Worm (Caenorhabditis elegans) whole organism, L1 larva: ENCODE results near the gene cdc-48.1.

Experiments
- C16A3.4 ChIP-seq: fragments of 150-350 bp; optimal IDR thresholded peaks from 2 replicates; lab custom pipeline; 2014; ENCODE audit warnings: missing biosample characterization, missing genetic modification characterization
- Y116A8C.19 ChIP-seq: sonication (generic microtip); optimal IDR thresholded peaks from 2 replicates; lab custom pipeline; 2016; ENCODE audit warnings: missing compliant biosample characterization, missing genetic modification characterization, borderline replicate concordance
- aha-1 ChIP-seq: fragments of 150-350 bp; optimal IDR thresholded peaks from 2 replicates; lab custom pipeline; 2014; ENCODE audit warnings: missing biosample characterization, missing genetic modification characterization
- alr-1 ChIP-seq: fragments of 200-800 bp; sonication (Bioruptor generic); optimal IDR thresholded peaks from 2 replicates; lab custom pipeline; 2018; ENCODE audit warnings: borderline replicate concordance, mild to moderate bottlenecking, missing genetic modification characterization, missing compliant biosample characterization
- ama-1 ChIP-seq: fragments of 150-350 bp; optimal IDR thresholded peaks from 2 replicates; lab custom pipeline; 2014
- ceh-8 ChIP-seq: fragments of 200-800 bp; sonication (Bioruptor generic); optimal IDR thresholded peaks from 2 replicates; lab custom pipeline; 2018; ENCODE audit warnings: mild to moderate bottlenecking, missing genetic modification characterization, moderate library complexity, missing compliant biosample characterization
- ceh-82 ChIP-seq, 3 experiments: fragments of 150-350 bp in 1 of 3; sonication (generic microtip) in 2 of 3; optimal IDR thresholded peaks; 2 replicates each; lab custom pipeline; 2014 to 2017; ENCODE audit warnings: missing biosample characterization in 3 of 3, missing genetic modification characterization in 3 of 3
- ceh-88 ChIP-seq: fragments of 200-800 bp; sonication (Bioruptor generic); IDR thresholded peaks from 2 replicates; pipeline ENCODE4 v1.3.6; 2022; ENCODE audit warnings: missing genetic modification characterization, missing compliant biosample characterization
- ceh-90 ChIP-seq: sonication (generic microtip); optimal IDR thresholded peaks from 2 replicates; lab custom pipeline; 2016; ENCODE audit warnings: missing genetic modification characterization, missing compliant biosample characterization
- ces-1 ChIP-seq: fragments of 150-350 bp; optimal IDR thresholded peaks from 2 replicates; lab custom pipeline; 2014; ENCODE audit warnings: missing biosample characterization, missing genetic modification reagents, missing genetic modification characterization
- dpl-1 ChIP-seq, 3 experiments: fragments of 150-350 bp in 2 of 3; sonication (generic microtip) in 1 of 3; optimal IDR thresholded peaks; 2 replicates each; lab custom pipeline; 2014 to 2017; ENCODE audit warnings: missing biosample characterization in 3 of 3, missing genetic modification characterization in 3 of 3, missing genetic modification reagents in 3 of 3
- dsc-1 ChIP-seq: sonication (generic microtip); optimal IDR thresholded peaks from 2 replicates; lab custom pipeline; 2016; ENCODE audit warnings: mild to moderate bottlenecking, missing genetic modification characterization, missing compliant biosample characterization
- egl-13 ChIP-seq: sonication (generic microtip); optimal IDR thresholded peaks from 2 replicates; lab custom pipeline; 2016; ENCODE audit warnings: missing genotype, missing genetic modification reagents, missing genetic modification characterization, missing compliant biosample characterization
- egl-27 ChIP-seq, 2 experiments: fragments of 150-350 bp in 1 of 2; sonication (generic microtip); optimal IDR thresholded peaks; 3 replicates each; lab custom pipeline; 2017 to 2018; ENCODE audit warnings: missing biosample characterization in 2 of 2, missing genetic modification characterization in 2 of 2, missing genetic modification reagents in 2 of 2
- ets-5 ChIP-seq: fragments of 200-800 bp; sonication (Bioruptor generic); IDR thresholded peaks from 2 replicates; pipeline ENCODE4 v1.3.6; 2022; ENCODE audit warnings: missing genetic modification characterization, missing compliant biosample characterization
- fkh-10 ChIP-seq: sonication (generic microtip); optimal IDR thresholded peaks from 2 replicates; lab custom pipeline; 2017; ENCODE audit warnings: missing biosample characterization, missing genetic modification reagents, missing genetic modification characterization
- hlh-17 ChIP-seq: fragments of 200-800 bp; sonication (Bioruptor generic); optimal IDR thresholded peaks from 2 replicates; lab custom pipeline; 2018; ENCODE audit warnings: missing genetic modification characterization, mild to moderate bottlenecking, missing compliant biosample characterization, moderate library complexity, borderline replicate concordance
- hlh-4 ChIP-seq: sonication (generic microtip); optimal IDR thresholded peaks from 2 replicates; lab custom pipeline; 2016; ENCODE audit warnings: mild to moderate bottlenecking, missing genetic modification characterization, missing compliant biosample characterization
- lin-13 ChIP-seq: fragments of 150-350 bp; optimal IDR thresholded peaks from 2 replicates; lab custom pipeline; 2014; ENCODE audit warnings: missing biosample characterization, missing genetic modification reagents, missing genetic modification characterization
- lin-14 ChIP-seq: fragments of 200-800 bp; sonication (Bioruptor generic); optimal IDR thresholded peaks from 2 replicates; lab custom pipeline; 2018; ENCODE audit warnings: mild to moderate bottlenecking, missing genetic modification characterization, moderate library complexity, missing compliant biosample characterization
- lin-15B ChIP-seq: fragments of 150-350 bp; sonication (generic microtip); optimal IDR thresholded peaks from 3 replicates; lab custom pipeline; 2014; ENCODE audit warnings: missing biosample characterization, missing genetic modification characterization
- lin-35 ChIP-seq, 2 experiments: fragments of 150-350 bp; optimal IDR thresholded peaks; 2 replicates each; lab custom pipeline; 2014; ENCODE audit warnings: missing biosample characterization in 2 of 2, missing genetic modification characterization in 2 of 2, missing genetic modification reagents in 2 of 2
- lir-3 ChIP-seq: sonication (generic microtip); optimal IDR thresholded peaks from 2 replicates; lab custom pipeline; 2016; ENCODE audit warnings: mild to moderate bottlenecking, missing genetic modification characterization, moderate library complexity, missing compliant biosample characterization; ENCODE audit not compliant: poor library complexity
- lsy-2 ChIP-seq, 2 experiments: fragments of 150-350 bp; optimal IDR thresholded peaks; 2 replicates each; lab custom pipeline; 2014; ENCODE audit warnings: missing biosample characterization in 2 of 2, missing genetic modification characterization in 2 of 2
- mab-9 ChIP-seq: fragments of 200-800 bp; sonication (Bioruptor generic); IDR thresholded peaks from 2 replicates; pipeline ENCODE4 v1.3.6; 2022; ENCODE audit warnings: missing genetic modification reagents, missing genetic modification characterization, missing compliant biosample characterization
- mdl-1 ChIP-seq, 2 experiments: fragments of 150-350 bp; optimal IDR thresholded peaks; 2 replicates each; lab custom pipeline; 2014 to 2017; ENCODE audit warnings: missing biosample characterization in 2 of 2, missing genetic modification characterization in 2 of 2, inconsistent platforms in 1 of 2
- mef-2 ChIP-seq: fragments of 150-350 bp; optimal IDR thresholded peaks from 2 replicates; lab custom pipeline; 2014; ENCODE audit warnings: missing biosample characterization, missing genetic modification characterization
- mep-1 ChIP-seq: fragments of 150-350 bp; optimal IDR thresholded peaks from 2 replicates; lab custom pipeline; 2014; ENCODE audit warnings: missing biosample characterization, missing genetic modification characterization
- nhr-12 ChIP-seq: sonication (generic microtip); optimal IDR thresholded peaks from 2 replicates; lab custom pipeline; 2017; ENCODE audit warnings: missing biosample characterization, missing genetic modification characterization
- nhr-19 ChIP-seq: fragments of 200-800 bp; sonication (Bioruptor generic); conservative IDR thresholded peaks from 2 replicates; pipeline ENCODE4 v1.3.6; 2022; ENCODE audit warnings: missing genetic modification characterization, missing compliant biosample characterization
- nhr-20 ChIP-seq: sonication (generic microtip); optimal IDR thresholded peaks from 2 replicates; lab custom pipeline; 2016; ENCODE audit warnings: mild to moderate bottlenecking, missing genetic modification characterization, missing compliant biosample characterization
- nhr-237 ChIP-seq: fragments of 150-350 bp; optimal IDR thresholded peaks from 2 replicates; lab custom pipeline; 2014; ENCODE audit warnings: missing biosample characterization, missing genetic modification characterization
- nhr-28 ChIP-seq: fragments of 150-350 bp; optimal IDR thresholded peaks from 2 replicates; lab custom pipeline; 2014; ENCODE audit warnings: missing biosample characterization, missing genetic modification characterization
- nhr-84 ChIP-seq: sonication (generic microtip); optimal IDR thresholded peaks from 2 replicates; lab custom pipeline; 2017; ENCODE audit warnings: missing biosample characterization, missing genetic modification characterization
- nhr-85 ChIP-seq: sonication (generic microtip); peaks from one replicate; lab custom pipeline; 2016; ENCODE audit warnings: missing genetic modification characterization, inconsistent platforms, missing compliant biosample characterization
- pag-3 ChIP-seq: sonication (generic microtip); optimal IDR thresholded peaks from 2 replicates; lab custom pipeline; 2017; ENCODE audit warnings: missing genetic modification characterization, mild to moderate bottlenecking, missing compliant biosample characterization, antibody characterized with exemption, borderline replicate concordance; ENCODE audit not compliant: insufficient read depth
- pax-3 ChIP-seq: fragments of 200-800 bp; sonication (Bioruptor generic); optimal IDR thresholded peaks from 2 replicates; lab custom pipeline; 2018; ENCODE audit warnings: mild to moderate bottlenecking, missing genetic modification characterization, moderate library complexity, missing compliant biosample characterization
- rnt-1 ChIP-seq: sonication (generic microtip); optimal IDR thresholded peaks from 2 replicates; lab custom pipeline; 2016; ENCODE audit warnings: mild to moderate bottlenecking, missing genetic modification characterization, moderate library complexity, missing compliant biosample characterization
- skn-1 ChIP-seq: fragments of 150-350 bp; optimal IDR thresholded peaks from 2 replicates; lab custom pipeline; 2014; ENCODE audit warnings: missing biosample characterization, missing genetic modification characterization
- snu-23 ChIP-seq: sonication (generic microtip); optimal IDR thresholded peaks from 2 replicates; lab custom pipeline; 2016; ENCODE audit warnings: missing genetic modification characterization, missing compliant biosample characterization
- sox-4 ChIP-seq: sonication (generic microtip); optimal IDR thresholded peaks from 2 replicates; lab custom pipeline; 2016; ENCODE audit warnings: missing genetic modification characterization, missing compliant biosample characterization
- sup-37 ChIP-seq: fragments of 200-800 bp; sonication (Bioruptor generic); optimal IDR thresholded peaks from 2 replicates; lab custom pipeline; 2018; ENCODE audit warnings: mild to moderate bottlenecking, missing genetic modification characterization, missing compliant biosample characterization
- unc-130 ChIP-seq: fragments of 150-350 bp; optimal IDR thresholded peaks from 2 replicates; lab custom pipeline; 2017; ENCODE audit warnings: missing biosample characterization, missing genetic modification characterization, inconsistent platforms
- unc-30 ChIP-seq: sonication (generic microtip); optimal IDR thresholded peaks from 2 replicates; lab custom pipeline; 2017; ENCODE audit warnings: missing biosample characterization, missing genetic modification characterization
- unc-86 ChIP-seq: sonication (generic microtip); optimal IDR thresholded peaks from 2 replicates; lab custom pipeline; 2016; ENCODE audit warnings: missing genetic modification characterization, missing compliant biosample characterization
- xbp-1 ChIP-seq: sonication (generic microtip); optimal IDR thresholded peaks from 2 replicates; lab custom pipeline; 2016; ENCODE audit warnings: missing genetic modification characterization, missing compliant biosample characterization
- zip-4 ChIP-seq: fragments of 200-800 bp; sonication (Bioruptor generic); optimal IDR thresholded peaks from 2 replicates; lab custom pipeline; 2018; ENCODE audit warnings: mild to moderate bottlenecking, missing genetic modification characterization, moderate library complexity, missing compliant biosample characterization
- ztf-11 ChIP-seq, 2 experiments: sonication (generic microtip); optimal IDR thresholded peaks; 2 replicates each; lab custom pipeline; 2016 to 2017; ENCODE audit warnings: missing genetic modification characterization in 2 of 2, missing biosample characterization in 1 of 2, missing compliant biosample characterization in 1 of 2
- ztf-4 ChIP-seq: fragments of 150-350 bp; optimal IDR thresholded peaks from 2 replicates; lab custom pipeline; 2014; ENCODE audit warnings: missing biosample characterization, missing genetic modification characterization

cdc-48.1 gene

DNA sequence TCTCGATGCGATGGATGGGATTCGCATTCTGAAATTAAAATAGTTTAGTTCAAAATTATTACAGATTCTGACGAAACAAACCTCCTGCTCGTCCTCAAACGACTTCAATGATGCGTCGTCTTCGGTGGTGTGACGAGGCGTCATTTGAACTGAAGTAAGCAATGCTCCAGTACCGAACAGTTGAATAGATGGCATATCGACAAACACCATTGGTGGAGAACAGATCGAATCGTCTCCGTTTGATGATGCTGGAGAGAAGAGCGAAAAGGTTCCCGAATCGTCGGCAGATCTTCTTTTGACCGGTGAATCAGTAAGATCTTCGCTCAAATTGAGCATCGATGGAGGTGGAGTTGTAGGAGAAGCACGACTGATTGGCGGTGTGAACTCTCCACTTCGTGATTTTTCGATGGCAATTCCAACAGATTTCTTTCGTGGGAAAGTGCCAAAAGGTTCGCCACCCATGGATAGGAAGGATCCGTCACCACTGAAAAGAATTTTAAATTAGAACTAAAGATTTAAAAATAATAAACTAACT, 18.8 kb downstream of the cdc-48.1 start:
- TF ChIP-seq skn-1 (tag; lab: Kevin White, UChicago) (no peak), ama-1 (lab: Kevin White, UChicago) (peak; percentile 7), nhr-85 (tag; lab: Kevin White, UChicago) (peak; percentile 33)

DNA sequence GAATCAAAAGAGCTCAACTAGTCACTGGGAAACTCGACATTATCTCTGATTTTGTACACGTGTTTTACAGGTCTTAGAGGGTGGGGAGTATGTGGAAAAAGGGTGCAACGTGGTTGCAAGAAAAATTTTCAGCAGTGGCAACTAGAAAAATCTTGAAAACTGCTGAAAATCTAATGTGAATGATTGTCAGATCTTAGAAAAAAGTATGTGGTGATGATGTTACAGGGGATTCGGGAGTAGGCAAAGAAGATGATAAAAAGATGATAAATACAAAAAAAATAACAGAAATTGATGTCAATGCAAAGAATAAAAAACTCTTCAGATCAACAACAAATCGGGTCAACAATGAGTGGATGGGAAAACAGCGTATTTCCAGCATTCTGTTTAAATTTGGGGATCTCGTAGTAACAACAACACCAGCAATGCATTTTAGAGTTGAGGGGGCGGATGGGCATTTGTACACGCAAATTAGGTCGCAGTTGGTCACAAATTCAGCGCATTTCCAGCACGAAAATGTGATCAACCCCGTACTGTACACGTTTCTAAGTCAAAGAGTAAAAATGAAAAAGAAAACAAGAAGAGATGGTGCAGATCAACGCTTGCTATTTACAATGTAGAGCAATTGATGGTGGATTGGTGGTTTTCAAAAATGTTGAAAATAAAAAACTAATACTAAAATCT, 19.6 kb downstream of the cdc-48.1 start:
- peak in 1 of 2 experiments; percentile 33 for TF ChIP-seq lin-35 (GFP tag; optimal IDR thresholded peaks at IDR 0.05; lab: Kevin White, UChicago)
- TF ChIP-seq unc-130, result no peak
- no peak for TF ChIP-seq unc-86 (tag; lab: Kevin White, UChicago)
- TF ChIP-seq rnt-1 (tag; lab: Kevin White, UChicago), result no peak
- no peak for TF ChIP-seq lsy-2 (tag; optimal IDR thresholded peaks at IDR 0.05; lab: Kevin White, UChicago)
- no peak for TF ChIP-seq ceh-82 (tag; optimal IDR thresholded peaks at IDR 0.05; lab: Kevin White, UChicago)
- no peak for TF ChIP-seq dsc-1 (tag; lab: Kevin White, UChicago)
- TF ChIP-seq ama-1 (lab: Kevin White, UChicago), result peak; percentile 78
- TF ChIP-seq ceh-88 (GFP tag; lab: Robert Waterston, UW), result no peak
- no peak for TF ChIP-seq hlh-17
- TF ChIP-seq nhr-19 (GFP tag; lab: Robert Waterston, UW), result no peak
- no peak for TF ChIP-seq lin-15B
- TF ChIP-seq alr-1 (tag; lab: Kevin White, UChicago), result no peak
- TF ChIP-seq lin-14, result peak; percentile 3
- no peak for TF ChIP-seq mef-2 (tag; lab: Kevin White, UChicago)
- TF ChIP-seq nhr-237 (tag; lab: Kevin White, UChicago), result no peak
- TF ChIP-seq zip-4 (GFP tag; lab: Kevin White, UChicago), result no peak
- TF ChIP-seq nhr-12, result no peak
- TF ChIP-seq snu-23 (GFP tag; lab: Kevin White, UChicago), result no peak
- no peak for TF ChIP-seq dpl-1 (GFP tag; optimal IDR thresholded peaks at IDR 0.05; lab: Kevin White, UChicago)
- TF ChIP-seq egl-13 (tag; lab: Kevin White, UChicago), result no peak
- TF ChIP-seq ztf-4 (tag; lab: Kevin White, UChicago), result peak; percentile 69
- no peak for TF ChIP-seq mab-9 (GFP tag; lab: Robert Waterston, UW)
- TF ChIP-seq ces-1 (GFP tag; lab: Kevin White, UChicago), result no peak
- no peak for TF ChIP-seq lin-13
- TF ChIP-seq unc-30 (tag; lab: Kevin White, UChicago), result no peak
- no peak for TF ChIP-seq fkh-10
- TF ChIP-seq nhr-20 (tag; lab: Kevin White, UChicago), result no peak
- no peak for TF ChIP-seq hlh-4 (tag; lab: Kevin White, UChicago)
- peak; percentile 6 for TF ChIP-seq mep-1 (tag; lab: Kevin White, UChicago)
- no peak for TF ChIP-seq ztf-11 (tag; optimal IDR thresholded peaks at IDR 0.05; lab: Kevin White, UChicago)
- no peak for TF ChIP-seq lir-3
- TF ChIP-seq xbp-1 (tag; lab: Kevin White, UChicago), result no peak
- TF ChIP-seq ets-5 (GFP tag; lab: Robert Waterston, UW), result no peak
- peak; percentile 30 for TF ChIP-seq ceh-8 (GFP tag; lab: Kevin White, UChicago)
- no peak for TF ChIP-seq ceh-90 (tag; lab: Kevin White, UChicago)
- no peak for TF ChIP-seq egl-27 (tag; optimal IDR thresholded peaks at IDR 0.05; lab: Kevin White, UChicago)
- TF ChIP-seq Y116A8C.19 (tag; lab: Kevin White, UChicago), result no peak
- no peak for TF ChIP-seq pag-3
- no peak for TF ChIP-seq mdl-1 (tag; optimal IDR thresholded peaks at IDR 0.05; lab: Kevin White, UChicago)
- TF ChIP-seq skn-1 (tag; lab: Kevin White, UChicago), result no peak
- TF ChIP-seq sox-4 (tag; lab: Kevin White, UChicago), result no peak
- TF ChIP-seq nhr-28 (tag; lab: Kevin White, UChicago), result no peak
- no peak for TF ChIP-seq sup-37 (GFP tag; lab: Kevin White, UChicago)
- TF ChIP-seq nhr-84 (tag; lab: Kevin White, UChicago), result no peak
- TF ChIP-seq pax-3 (tag; lab: Kevin White, UChicago), result no peak
- TF ChIP-seq aha-1 (tag; lab: Kevin White, UChicago), result no peak
- TF ChIP-seq C16A3.4 (tag; lab: Kevin White, UChicago), result no peak
